Fruit fly (Drosophila melanogaster) whole organism, embryonic: Measurements from ENCODE around the gene Muc11A.

ENCODE experiments used
- Abd-B ChIP-seq: fragments of 200-800 bp; sonication (Bioruptor generic); optimal IDR thresholded peaks from 2 replicates; lab custom pipeline; 2018; ENCODE audit warnings: missing biosample characterization, mild to moderate bottlenecking, missing genetic modification characterization, moderate library complexity
- Aef1 ChIP-seq: fragments of 200-800 bp; sonication (Bioruptor generic); IDR thresholded peaks from 3 replicates; pipeline ENCODE4 v1.3.6; 2022; ENCODE audit warnings: missing biosample characterization, missing genetic modification characterization
- Atf6 ChIP-seq: fragments of 200-800 bp; sonication (Bioruptor generic); IDR thresholded peaks from 2 replicates; pipeline ENCODE4 v1.3.6; 2022; ENCODE audit warnings: missing biosample characterization, missing genetic modification characterization
- CG10543 ChIP-seq: fragments of 200-800 bp; sonication (Bioruptor generic); optimal IDR thresholded peaks from 3 replicates; lab custom pipeline; 2017; ENCODE audit warnings: missing biosample characterization, mild to moderate bottlenecking, missing genetic modification characterization, moderate library complexity
- CG11247 ChIP-seq: fragments of 200-800 bp; sonication (Bioruptor generic); IDR thresholded peaks from 2 replicates; pipeline ENCODE4 v1.3.6; 2022; ENCODE audit warnings: missing biosample characterization, missing genetic modification characterization
- CG12155 ChIP-seq: fragments of 200-800 bp; sonication (Bioruptor generic); optimal IDR thresholded peaks from 3 replicates; lab custom pipeline; 2016; ENCODE audit warnings: missing biosample characterization, missing genetic modification characterization
- CG12236 ChIP-seq: fragments of 200-800 bp; sonication (Bioruptor generic); optimal IDR thresholded peaks from 2 replicates; lab custom pipeline; 2016; ENCODE audit warnings: missing biosample characterization, missing genetic modification characterization
- CG12744 ChIP-seq: fragments of 200-800 bp; sonication (Bioruptor generic); optimal IDR thresholded peaks from 2 replicates; lab custom pipeline; 2016; ENCODE audit warnings: missing biosample characterization, missing genetic modification characterization
- CG13287 ChIP-seq: fragments of 200-800 bp; sonication (Bioruptor generic); IDR thresholded peaks from 2 replicates; pipeline ENCODE4 v1.3.6; 2022; ENCODE audit warnings: missing biosample characterization, missing genetic modification characterization; ENCODE audit not compliant: partially characterized antibody
- CG13894 ChIP-seq: fragments of 200-800 bp; sonication (Bioruptor generic); optimal IDR thresholded peaks from 3 replicates; lab custom pipeline; 2018; ENCODE audit warnings: missing biosample characterization, mild to moderate bottlenecking, missing genetic modification characterization, moderate library complexity
- CG14710 ChIP-seq: fragments of 200-800 bp; sonication (Bioruptor generic); optimal IDR thresholded peaks from 3 replicates; lab custom pipeline; 2019; ENCODE audit warnings: missing biosample characterization, mild to moderate bottlenecking, missing genetic modification characterization, moderate library complexity
- CG1602 ChIP-seq: fragments of 200-800 bp; sonication (Bioruptor generic); optimal IDR thresholded peaks from 3 replicates; lab custom pipeline; 2016; ENCODE audit warnings: missing biosample characterization, missing genetic modification characterization
- CG18262 ChIP-seq: fragments of 200-800 bp; optimal IDR thresholded peaks from 3 replicates; lab custom pipeline; 2019; ENCODE audit warnings: missing biosample characterization, mild to moderate bottlenecking, missing genetic modification characterization, moderate library complexity
- CG18619 ChIP-seq: fragments of 200-800 bp; sonication (Bioruptor generic); optimal IDR thresholded peaks from 3 replicates; lab custom pipeline; 2017; ENCODE audit warnings: missing biosample characterization, mild to moderate bottlenecking, missing genetic modification characterization
- CG2875 ChIP-seq: fragments of 200-800 bp; sonication (Bioruptor generic); optimal IDR thresholded peaks from 2 replicates; lab custom pipeline; 2017; ENCODE audit warnings: missing biosample characterization, mild to moderate bottlenecking, missing genetic modification characterization, missing genetic modification reagents
- CG32767 ChIP-seq: fragments of 200-800 bp; sonication (Bioruptor generic); IDR thresholded peaks from 2 replicates; pipeline ENCODE4 v1.3.6; 2022; ENCODE audit warnings: missing biosample characterization, missing genetic modification characterization
- CG33213 ChIP-seq: fragments of 200-800 bp; sonication (Bioruptor generic); optimal IDR thresholded peaks from 3 replicates; lab custom pipeline; 2016; ENCODE audit warnings: missing biosample characterization, missing genetic modification characterization
- CG3838 ChIP-seq: fragments of 200-800 bp; sonication (Bioruptor generic); optimal IDR thresholded peaks from 3 replicates; lab custom pipeline; 2016; ENCODE audit warnings: missing biosample characterization, missing genetic modification characterization
- CG4328 ChIP-seq: fragments of 200-800 bp; sonication (Bioruptor generic); optimal IDR thresholded peaks from 3 replicates; lab custom pipeline; 2017; ENCODE audit warnings: missing biosample characterization, missing genetic modification reagents, missing genetic modification characterization
- CG7786 ChIP-seq: fragments of 200-800 bp; sonication (Bioruptor generic); optimal IDR thresholded peaks from 2 replicates; lab custom pipeline; 2016; ENCODE audit warnings: missing biosample characterization, missing genetic modification characterization
- CTCF ChIP-seq: fragments of 200-800 bp; sonication (Bioruptor generic); optimal IDR thresholded peaks from 2 replicates; lab custom pipeline; 2017; ENCODE audit warnings: missing biosample characterization, mild to moderate bottlenecking, missing genetic modification characterization, moderate library complexity
- Dad ChIP-seq: fragments of 200-800 bp; sonication (Bioruptor generic); optimal IDR thresholded peaks from 3 replicates; lab custom pipeline; 2016; ENCODE audit warnings: missing biosample characterization, missing genetic modification characterization
- Drgx ChIP-seq: fragments of 200-800 bp; sonication (Bioruptor generic); IDR thresholded peaks from 2 replicates; pipeline ENCODE4 v1.3.6; 2022; ENCODE audit warnings: missing biosample characterization, missing genetic modification characterization
- Elba2 ChIP-seq: fragments of 200-800 bp; sonication (Bioruptor generic); optimal IDR thresholded peaks from 3 replicates; lab custom pipeline; 2016; ENCODE audit warnings: missing biosample characterization, missing genetic modification characterization
- Fer3 ChIP-seq: fragments of 200-800 bp; sonication (Bioruptor generic); optimal IDR thresholded peaks from 2 replicates; lab custom pipeline; 2018; ENCODE audit warnings: missing biosample characterization, mild to moderate bottlenecking, missing genetic modification characterization, moderate library complexity
- HLH4C ChIP-seq: fragments of 200-800 bp; sonication (Bioruptor generic); IDR thresholded peaks from 3 replicates; pipeline ENCODE4 v1.3.6; 2022; ENCODE audit warnings: missing biosample characterization, missing genetic modification characterization; ENCODE audit not compliant: partially characterized antibody
- Kr ChIP-seq: fragments of 200-800 bp; sonication (Bioruptor generic); optimal IDR thresholded peaks from 2 replicates; lab custom pipeline; 2017; ENCODE audit warnings: missing biosample characterization, mild to moderate bottlenecking, missing genetic modification characterization
- Lpt ChIP-seq: fragments of >200 bp; optimal IDR thresholded peaks from 2 replicates; lab custom pipeline; 2018; ENCODE audit warnings: missing biosample characterization, missing genetic modification characterization
- Neu2 ChIP-seq: fragments of 200-800 bp; sonication (Bioruptor generic); optimal IDR thresholded peaks from 3 replicates; lab custom pipeline; 2016; ENCODE audit warnings: missing biosample characterization, missing genetic modification characterization, borderline replicate concordance
- Rx ChIP-seq: fragments of 200-800 bp; sonication (Bioruptor generic); IDR thresholded peaks from 2 replicates; pipeline ENCODE4 v1.3.6; 2022; ENCODE audit warnings: missing biosample characterization, missing genetic modification characterization
- Sry-δ ChIP-seq: fragments of 200-800 bp; sonication (Bioruptor generic); optimal IDR thresholded peaks from 2 replicates; lab custom pipeline; 2016; ENCODE audit warnings: missing biosample characterization, missing genetic modification characterization
- bcd ChIP-seq: fragments of 200-800 bp; sonication (Bioruptor generic); optimal IDR thresholded peaks from 2 replicates; lab custom pipeline; 2017; ENCODE audit warnings: missing biosample characterization, mild to moderate bottlenecking, missing genetic modification characterization
- bowl ChIP-seq: fragments of 200-800 bp; sonication (Bioruptor generic); IDR thresholded peaks from 2 replicates; pipeline ENCODE4 v1.3.6; 2022; ENCODE audit warnings: missing biosample characterization, missing genetic modification characterization
- cg ChIP-seq: fragments of 200-800 bp; sonication (Bioruptor generic); optimal IDR thresholded peaks from 3 replicates; lab custom pipeline; 2019; ENCODE audit warnings: missing biosample characterization, mild to moderate bottlenecking, missing genetic modification characterization, moderate library complexity
- chn ChIP-seq: fragments of 200-800 bp; sonication (Bioruptor generic); optimal IDR thresholded peaks from 2 replicates; lab custom pipeline; 2016; ENCODE audit warnings: missing biosample characterization, missing genetic modification characterization
- crol ChIP-seq: fragments of 200-800 bp; sonication (Bioruptor generic); IDR thresholded peaks from 2 replicates; pipeline ENCODE4 v1.3.6; 2022; ENCODE audit warnings: missing biosample characterization, missing genetic modification characterization
- eve ChIP-seq, 2 experiments: fragments of >200 bp; optimal IDR thresholded peaks; 2 replicates each; lab custom pipeline; 2017; ENCODE audit warnings: missing biosample characterization in 2 of 2, missing genetic modification characterization in 2 of 2
- gcm2 ChIP-seq: fragments of 200-800 bp; sonication (Bioruptor generic); optimal IDR thresholded peaks from 2 replicates; lab custom pipeline; 2016; ENCODE audit warnings: missing biosample characterization, missing genetic modification characterization
- jing ChIP-seq: fragments of 200-800 bp; sonication (Bioruptor generic); optimal IDR thresholded peaks from 2 replicates; lab custom pipeline; 2018; ENCODE audit warnings: missing biosample characterization, mild to moderate bottlenecking, missing genetic modification characterization
- lov ChIP-seq, 2 experiments: fragments of 200-800 bp in 1 of 2; fragments of >200 bp in 1 of 2; sonication (Bioruptor generic) in 1 of 2; IDR thresholded peaks in 1 of 2; optimal IDR thresholded peaks in 1 of 2; 2 replicates in 1 of 2; 3 replicates in 1 of 2; pipeline versions ENCODE4 v1.3.6 to Lab custom; 2017 to 2022; ENCODE audit warnings: missing biosample characterization in 1 of 2, missing genetic modification characterization in 1 of 2
- maf-S ChIP-seq: fragments of 200-800 bp; sonication (Bioruptor generic); optimal IDR thresholded peaks from 2 replicates; lab custom pipeline; 2016; ENCODE audit warnings: missing biosample characterization, missing genetic modification characterization
- otp ChIP-seq: fragments of 200-800 bp; sonication (Bioruptor generic); IDR thresholded peaks from 3 replicates; pipeline ENCODE4, ENCODE4 v1.3.6; 2022; ENCODE audit warnings: missing biosample characterization, missing genetic modification characterization
- pan ChIP-seq, 4 experiments: fragments of >200 bp in 3 of 4; fragments of 200-800 bp in 1 of 4; sonication (Bioruptor generic) in 1 of 4; optimal IDR thresholded peaks in 3 of 4; IDR thresholded peaks in 1 of 4; 2 replicates each; pipeline versions ENCODE4 v1.3.6 to Lab custom; 2017 to 2022; ENCODE audit warnings: missing biosample characterization in 2 of 4, missing genetic modification characterization in 2 of 4, mixed read lengths in 1 of 4
- scrt ChIP-seq: fragments of 200-800 bp; sonication (Bioruptor generic); optimal IDR thresholded peaks from 2 replicates; lab custom pipeline; 2018; ENCODE audit warnings: missing biosample characterization, mild to moderate bottlenecking, missing genetic modification characterization, moderate library complexity
- sisA ChIP-seq: fragments of 200-800 bp; sonication (Bioruptor generic); IDR thresholded peaks from 2 replicates; pipeline ENCODE4 v1.3.6; 2022; ENCODE audit warnings: missing biosample characterization, missing genetic modification characterization
- slou ChIP-seq: fragments of 200-800 bp; sonication (Bioruptor generic); optimal IDR thresholded peaks from 3 replicates; lab custom pipeline; 2016; ENCODE audit warnings: missing biosample characterization, missing genetic modification characterization
- sob ChIP-seq: fragments of 200-800 bp; sonication (Bioruptor generic); IDR thresholded peaks from 2 replicates; pipeline ENCODE4 v1.3.6; 2022; ENCODE audit warnings: missing biosample characterization, missing genetic modification characterization
- tin ChIP-seq: fragments of 200-800 bp; sonication (Bioruptor generic); optimal IDR thresholded peaks from 3 replicates; lab custom pipeline; 2016; ENCODE audit warnings: missing biosample characterization, missing genetic modification characterization
- ttk ChIP-seq: fragments of 200-800 bp; sonication (Bioruptor generic); IDR thresholded peaks from 2 replicates; pipeline ENCODE4 v2.1.2; 2022; ENCODE audit warnings: missing biosample characterization, missing genetic modification characterization
- unc-4 ChIP-seq: fragments of 200-800 bp; sonication (Bioruptor generic); IDR thresholded peaks from 2 replicates; pipeline ENCODE4 v1.3.6; 2022; ENCODE audit warnings: missing biosample characterization, missing genetic modification characterization; ENCODE audit not compliant: partially characterized antibody

Gene Muc11A

DNA sequence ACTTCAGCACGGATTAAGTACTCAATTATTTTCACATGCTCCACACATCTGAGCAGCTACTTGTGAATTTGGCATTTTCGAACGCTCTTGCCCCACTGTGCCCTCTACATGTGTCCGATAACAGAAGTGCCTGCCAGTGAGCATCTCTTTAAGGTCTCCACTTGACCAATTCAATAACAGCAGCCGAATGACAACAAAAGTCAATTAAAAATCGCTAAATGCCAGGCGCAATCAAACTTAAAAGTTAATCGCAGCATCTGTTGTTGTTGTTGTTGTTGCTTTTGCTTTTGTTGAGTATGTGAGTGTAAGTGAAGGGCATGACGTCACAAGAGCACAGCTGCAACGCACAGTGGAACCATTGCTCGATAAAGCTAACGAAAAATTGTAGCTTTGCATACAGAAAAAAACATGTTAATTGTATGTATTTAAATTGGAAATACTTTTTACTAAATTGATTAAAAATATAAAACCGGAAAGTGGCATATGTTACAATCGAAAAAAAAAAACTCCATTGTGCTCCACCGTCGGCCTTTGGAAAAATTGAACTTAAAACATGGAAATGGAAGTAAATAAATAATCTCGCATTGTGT lies 44.7 kb upstream of the Muc11A start (continued):
- TF ChIP-seq CG13894 (tag; lab: Kevin White, UChicago) (no peak), pan (optimal IDR thresholded peaks at IDR 0.05; lab: Kevin White, UChicago) (no peak), pan (GFP tag; optimal IDR thresholded peaks at IDR 0.05 in 1 of 2, IDR thresholded peaks at IDR 0.05 in 1 of 2) (peak in 1 of 2 experiments; percentile 68), maf-S (GFP tag; lab: Kevin White, UChicago) (no peak), CTCF (GFP tag; lab: Kevin White, UChicago) (no peak), Sry-δ (no peak), Fer3 (no peak), Atf6 (GFP tag; lab: Robert Waterston, UW) (no peak), Rx (GFP tag; lab: Robert Waterston, UW) (peak; percentile 16; the same call in 1 of the 2 replicates), sisA (GFP tag; lab: Robert Waterston, UW) (peak; percentile 34; the same call in 1 of the 2 replicates), CG3838 (GFP tag; lab: Kevin White, UChicago) (no peak), scrt (GFP tag; lab: Kevin White, UChicago) (no peak), bowl (GFP tag; lab: Robert Waterston, UW) (no peak), CG7786 (GFP tag; lab: Kevin White, UChicago) (no peak), gcm2 (GFP tag; lab: Kevin White, UChicago) (no peak), CG14710 (tag; lab: Kevin White, UChicago) (peak; percentile 15), CG33213 (GFP tag; lab: Kevin White, UChicago) (no peak), CG2875 (no peak), lov (optimal IDR thresholded peaks at IDR 0.05; lab: Kevin White, UChicago) (no peak), lov (GFP tag; IDR thresholded peaks at IDR 0.05; lab: Robert Waterston, UW) (no peak), jing (GFP tag; lab: Kevin White, UChicago) (no peak), sob (GFP tag; lab: Robert Waterston, UW) (no peak), Aef1 (GFP tag; lab: Robert Waterston, UW) (peak; percentile 19; the same call in 2 of the 3 replicates), tin (GFP tag; lab: Kevin White, UChicago) (peak; percentile 28), CG4328 (GFP tag; lab: Kevin White, UChicago) (no peak), CG12236 (GFP tag; lab: Kevin White, UChicago) (no peak), CG12155 (GFP tag; lab: Kevin White, UChicago) (no peak), Dad (GFP tag; lab: Kevin White, UChicago) (peak; percentile 20), CG18262 (tag; lab: Kevin White, UChicago) (peak; percentile 46), CG18619 (GFP tag; lab: Kevin White, UChicago) (no peak), CG13287 (peak; percentile 31; the same call in 1 of the 2 replicates), CG32767 (GFP tag; lab: Robert Waterston, UW) (no peak), CG10543 (GFP tag; lab: Kevin White, UChicago) (peak; percentile 5), Abd-B (GFP tag; lab: Kevin White, UChicago) (no peak), unc-4 (GFP tag; lab: Robert Waterston, UW) (no peak), CG12744 (GFP tag; lab: Kevin White, UChicago) (no peak), Drgx (GFP tag; lab: Robert Waterston, UW) (no peak; the same call in none of the 2 replicates), CG1602 (GFP tag; lab: Kevin White, UChicago) (no peak), eve (GFP tag; optimal IDR thresholded peaks at IDR 0.05; lab: Kevin White, UChicago) (no peak), bcd (peak; percentile 21), Neu2 (GFP tag; lab: Kevin White, UChicago) (no peak), CG11247 (GFP tag; lab: Robert Waterston, UW) (0 out of 2 replicates have a peak, but pooled peaks have one; percentile 20), Elba2 (GFP tag; lab: Kevin White, UChicago) (no peak), otp (GFP tag; lab: Robert Waterston, UW) (no peak), chn (GFP tag; lab: Kevin White, UChicago) (peak; percentile 18), crol (GFP tag; lab: Robert Waterston, UW) (no peak), Lpt (GFP tag; lab: Kevin White, UChicago) (no peak), Kr (no peak), ttk (GFP tag; lab: Robert Waterston, UW) (no peak; the same call in 1 of the 2 replicates), slou (GFP tag; lab: Kevin White, UChicago) (no peak), HLH4C (no peak), cg (GFP tag; lab: Kevin White, UChicago) (peak; percentile 42)
